Worm (Caenorhabditis elegans) whole organism, L2 larva: ENCODE data around the gene eff-1.

Source experiments
- C34F6.9 ChIP-seq: fragments of 150-350 bp; optimal IDR thresholded peaks from 2 replicates; lab custom pipeline; 2014; ENCODE audit warnings: missing biosample characterization, missing genetic modification characterization
- F13H6.1 ChIP-seq: sonication (generic microtip); optimal IDR thresholded peaks from 2 replicates; lab custom pipeline; 2016; ENCODE audit warnings: missing genetic modification characterization, missing compliant biosample characterization
- R02D3.7 ChIP-seq: fragments of 150-350 bp; optimal IDR thresholded peaks from 2 replicates; lab custom pipeline; 2014; ENCODE audit warnings: missing biosample characterization, missing genetic modification characterization
- ZK546.5 ChIP-seq: sonication (generic microtip); optimal IDR thresholded peaks from 2 replicates; lab custom pipeline; 2017; ENCODE audit warnings: missing biosample characterization, missing genetic modification characterization
- alr-1 ChIP-seq: fragments of 150-350 bp; optimal IDR thresholded peaks from 2 replicates; lab custom pipeline; 2014; ENCODE audit warnings: missing biosample characterization, missing genetic modification characterization
- ama-1 ChIP-seq: fragments of 150-350 bp; optimal IDR thresholded peaks from 2 replicates; lab custom pipeline; 2018; ENCODE audit warnings: inconsistent platforms
- blmp-1 ChIP-seq: sonication (generic microtip); optimal IDR thresholded peaks from 2 replicates; lab custom pipeline; 2017; ENCODE audit warnings: missing genetic modification characterization, mild to moderate bottlenecking, missing compliant biosample characterization, antibody characterized with exemption, moderate library complexity; ENCODE audit not compliant: insufficient read depth
- ceh-16 ChIP-seq: fragments of 150-350 bp; optimal IDR thresholded peaks from 2 replicates; lab custom pipeline; 2014; ENCODE audit warnings: missing biosample characterization, missing genetic modification characterization
- crh-2 ChIP-seq: sonication (generic microtip); optimal IDR thresholded peaks from 2 replicates; lab custom pipeline; 2017; ENCODE audit warnings: missing biosample characterization, missing genetic modification characterization
- dmd-4 ChIP-seq: sonication (generic microtip); optimal IDR thresholded peaks from 2 replicates; lab custom pipeline; 2017; ENCODE audit warnings: missing biosample characterization, missing genetic modification characterization
- fos-1 ChIP-seq: fragments of 150-350 bp; optimal IDR thresholded peaks from 2 replicates; lab custom pipeline; 2014; ENCODE audit warnings: missing biosample characterization, missing genetic modification characterization
- gmeb-1 ChIP-seq: fragments of 150-350 bp; optimal IDR thresholded peaks from 2 replicates; lab custom pipeline; 2014; ENCODE audit warnings: missing biosample characterization, missing genetic modification characterization
- lin-11 ChIP-seq: fragments of 150-350 bp; sonication (generic microtip); optimal IDR thresholded peaks from 2 replicates; lab custom pipeline; 2014; ENCODE audit warnings: missing biosample characterization, missing genetic modification characterization, inconsistent platforms, mixed read lengths
- lin-39 ChIP-seq: fragments of 150-350 bp; optimal IDR thresholded peaks from 2 replicates; lab custom pipeline; 2014; ENCODE audit warnings: missing biosample characterization, missing genetic modification reagents, missing genetic modification characterization
- lsy-2 ChIP-seq, 2 experiments: fragments of 150-350 bp in 1 of 2; sonication (generic microtip) in 1 of 2; optimal IDR thresholded peaks; 2 replicates each; lab custom pipeline; 2014 to 2017; ENCODE audit warnings: missing biosample characterization in 2 of 2, missing genetic modification characterization in 2 of 2
- mab-5 ChIP-seq: fragments of 150-350 bp; optimal IDR thresholded peaks from 2 replicates; lab custom pipeline; 2014; ENCODE audit warnings: missing biosample characterization, missing genetic modification characterization
- mbf-1 ChIP-seq: sonication (generic microtip); optimal IDR thresholded peaks from 2 replicates; lab custom pipeline; 2017; ENCODE audit warnings: missing biosample characterization, missing genetic modification characterization
- mdl-1 ChIP-seq, 2 experiments: fragments of 150-350 bp in 1 of 2; sonication (generic microtip) in 1 of 2; optimal IDR thresholded peaks; 2 replicates each; lab custom pipeline; 2017; ENCODE audit warnings: missing biosample characterization in 2 of 2, missing genetic modification characterization in 2 of 2
- nhr-10 ChIP-seq: sonication (generic microtip); optimal IDR thresholded peaks from 2 replicates; lab custom pipeline; 2017; ENCODE audit warnings: missing biosample characterization, missing genetic modification characterization
- nhr-12 ChIP-seq: fragments of 150-350 bp; optimal IDR thresholded peaks from 2 replicates; lab custom pipeline; 2014; ENCODE audit warnings: missing biosample characterization, missing genetic modification characterization
- nhr-129 ChIP-seq: fragments of 150-350 bp; optimal IDR thresholded peaks from 2 replicates; lab custom pipeline; 2014; ENCODE audit warnings: missing biosample characterization, missing genetic modification characterization
- nhr-21 ChIP-seq: fragments of 150-350 bp; optimal IDR thresholded peaks from 2 replicates; lab custom pipeline; 2014; ENCODE audit warnings: missing biosample characterization, missing genetic modification characterization
- nhr-23 ChIP-seq: fragments of 150-350 bp; optimal IDR thresholded peaks from 2 replicates; lab custom pipeline; 2014; ENCODE audit warnings: missing biosample characterization, missing genetic modification reagents, missing genetic modification characterization
- nhr-237 ChIP-seq: fragments of 150-350 bp; optimal IDR thresholded peaks from 2 replicates; lab custom pipeline; 2014; ENCODE audit warnings: missing biosample characterization, missing genetic modification characterization
- nhr-25 ChIP-seq: fragments of 150-350 bp; sonication (generic microtip); optimal IDR thresholded peaks from 3 replicates; lab custom pipeline; 2014; ENCODE audit warnings: missing biosample characterization, missing genetic modification characterization
- nhr-6 ChIP-seq: fragments of 150-350 bp; optimal IDR thresholded peaks from 2 replicates; lab custom pipeline; 2014; ENCODE audit warnings: missing biosample characterization, missing genetic modification characterization
- nhr-77 ChIP-seq: fragments of 150-350 bp; optimal IDR thresholded peaks from 2 replicates; lab custom pipeline; 2014; ENCODE audit warnings: missing biosample characterization, missing genetic modification characterization
- peb-1 ChIP-seq: fragments of 150-350 bp; optimal IDR thresholded peaks from 2 replicates; lab custom pipeline; 2014; ENCODE audit warnings: missing biosample characterization, missing genetic modification characterization
- skn-1 ChIP-seq: sonication (generic microtip); optimal IDR thresholded peaks from 2 replicates; lab custom pipeline; 2017; ENCODE audit warnings: missing biosample characterization, missing genetic modification characterization
- sma-3 ChIP-seq: sonication (generic microtip); optimal IDR thresholded peaks from 2 replicates; lab custom pipeline; 2016; ENCODE audit warnings: missing genetic modification reagents, missing genetic modification characterization, missing compliant biosample characterization
- sma-9 ChIP-seq, 2 experiments: fragments of 150-350 bp in 1 of 2; sonication (generic microtip) in 1 of 2; optimal IDR thresholded peaks; 2 replicates each; lab custom pipeline; 2014 to 2016; ENCODE audit warnings: missing genetic modification characterization in 2 of 2, mild to moderate bottlenecking in 1 of 2, missing biosample characterization in 1 of 2, missing compliant biosample characterization in 1 of 2, missing genetic modification reagents in 1 of 2, moderate library complexity in 1 of 2
- snpc-4 ChIP-seq: fragments of 150-350 bp; optimal IDR thresholded peaks from 2 replicates; lab custom pipeline; 2014; ENCODE audit warnings: missing biosample characterization, missing genetic modification characterization
- unc-39 ChIP-seq: fragments of 150-350 bp; optimal IDR thresholded peaks from 2 replicates; lab custom pipeline; 2014; ENCODE audit warnings: missing biosample characterization, missing genetic modification characterization
- unc-55 ChIP-seq: fragments of 150-350 bp; sonication (generic microtip); optimal IDR thresholded peaks from 3 replicates; lab custom pipeline; 2014; ENCODE audit warnings: missing biosample characterization, missing genetic modification reagents, missing genetic modification characterization
- zag-1 ChIP-seq: fragments of 150-350 bp; optimal IDR thresholded peaks from 2 replicates; lab custom pipeline; 2014; ENCODE audit warnings: missing biosample characterization, missing genetic modification characterization
- ztf-1 ChIP-seq: fragments of 200-800 bp; sonication (Bioruptor generic); conservative IDR thresholded peaks from 2 replicates; pipeline ENCODE4 v1.3.6; 2022; ENCODE audit warnings: missing genetic modification characterization, missing compliant biosample characterization
- ztf-11 ChIP-seq: sonication (generic microtip); optimal IDR thresholded peaks from 2 replicates; lab custom pipeline; 2017; ENCODE audit warnings: missing biosample characterization, missing genetic modification characterization
- ztf-4 ChIP-seq: fragments of 150-350 bp; optimal IDR thresholded peaks from 2 replicates; lab custom pipeline; 2014; ENCODE audit warnings: missing biosample characterization, missing genetic modification characterization

The eff-1 gene

DNA sequence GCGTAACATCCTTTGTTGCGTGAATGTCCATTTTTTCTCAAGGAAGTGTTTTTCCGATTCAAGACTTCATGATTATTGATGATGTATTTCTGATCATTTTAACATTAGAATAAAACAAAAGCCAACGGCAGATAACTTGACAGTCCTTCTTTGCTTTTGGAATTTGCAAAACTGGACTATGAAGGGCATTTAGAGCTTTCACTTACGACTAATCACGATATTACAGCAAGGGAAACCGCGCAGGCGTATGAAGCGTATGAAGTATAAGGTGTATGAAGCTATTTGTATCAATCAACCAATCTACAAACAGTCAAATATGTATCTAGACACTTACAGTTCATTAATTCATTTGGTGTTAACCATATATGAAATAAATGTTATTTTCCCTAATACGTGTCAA is 31.2 kb downstream of the eff-1 start:
- TF ChIP-seq nhr-237 (no peak), nhr-21 (tag; lab: Kevin White, UChicago) (no peak), nhr-23 (tag; lab: Kevin White, UChicago) (no peak), unc-55 (GFP tag; lab: Kevin White, UChicago) (no peak), lsy-2 (tag; optimal IDR thresholded peaks at IDR 0.05; lab: Kevin White, UChicago) (no peak), nhr-10 (tag; lab: Kevin White, UChicago) (no peak), gmeb-1 (tag; lab: Kevin White, UChicago) (no peak), C34F6.9 (tag; lab: Kevin White, UChicago) (no peak), ztf-11 (tag; lab: Kevin White, UChicago) (no peak), nhr-77 (tag; lab: Kevin White, UChicago) (no peak), nhr-129 (tag; lab: Kevin White, UChicago) (no peak), snpc-4 (tag; lab: Kevin White, UChicago) (no peak), ZK546.5 (tag; lab: Kevin White, UChicago) (no peak), nhr-25 (tag; lab: Kevin White, UChicago) (no peak), peb-1 (no peak), sma-9 (GFP tag; optimal IDR thresholded peaks at IDR 0.05; lab: Kevin White, UChicago) (no peak), sma-9 (tag; optimal IDR thresholded peaks at IDR 0.05; lab: Kevin White, UChicago) (no peak), nhr-12 (tag; lab: Kevin White, UChicago) (no peak)

DNA sequence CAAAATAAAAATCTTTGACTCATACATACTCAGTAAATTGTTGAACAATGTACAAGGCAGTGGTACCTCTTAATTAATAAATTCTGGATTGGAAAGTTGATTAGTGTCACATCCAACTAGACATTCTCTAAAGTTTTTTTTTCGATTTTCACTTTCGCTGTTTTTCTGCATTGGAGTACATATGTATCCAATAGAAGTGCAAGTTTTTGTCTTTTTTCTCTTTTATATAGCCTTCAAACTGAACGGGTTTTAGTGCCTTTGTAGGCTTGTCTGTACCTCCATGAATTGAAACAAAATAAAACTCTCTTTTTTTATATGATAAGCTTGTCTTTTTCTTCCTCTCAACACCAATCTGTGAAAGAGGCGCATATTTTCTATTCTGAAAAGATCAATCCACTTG is 33.7 kb downstream of the eff-1 start:
- TF ChIP-seq blmp-1 (tag; lab: Kevin White, UChicago) = peak; percentile 77
- no peak for TF ChIP-seq ama-1 (lab: Kevin White, UChicago)

DNA sequence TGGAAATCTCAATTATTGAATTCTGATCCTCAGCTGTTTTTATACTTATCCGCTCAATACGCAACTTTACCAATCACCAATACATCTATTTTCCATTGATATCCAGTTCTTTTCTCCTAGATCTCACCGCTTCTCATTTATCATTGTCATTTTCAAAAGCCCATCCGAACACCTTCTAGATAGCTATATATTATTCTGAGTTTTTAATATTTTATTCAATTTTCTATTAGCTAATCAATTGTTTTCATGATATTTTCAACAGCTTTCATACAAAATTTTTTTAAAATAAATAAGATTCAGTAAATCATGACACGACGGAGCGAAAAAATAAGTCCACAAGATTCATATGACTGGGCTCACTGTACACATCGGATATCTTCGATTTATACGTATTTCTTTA is 34.7 kb downstream of the eff-1 start, which contains the start of gene F49E12.12:
TSS of gene F49E12.12 (plus strand) at position 301 of the 400 bp plus-strand sequence.
- TF ChIP-seq sma-9 (GFP tag; optimal IDR thresholded peaks at IDR 0.05; lab: Kevin White, UChicago) (no peak), sma-9 (tag; optimal IDR thresholded peaks at IDR 0.05; lab: Kevin White, UChicago) (no peak), peb-1 (no peak), mbf-1 (no peak), nhr-6 (tag; lab: Kevin White, UChicago) (no peak)

DNA sequence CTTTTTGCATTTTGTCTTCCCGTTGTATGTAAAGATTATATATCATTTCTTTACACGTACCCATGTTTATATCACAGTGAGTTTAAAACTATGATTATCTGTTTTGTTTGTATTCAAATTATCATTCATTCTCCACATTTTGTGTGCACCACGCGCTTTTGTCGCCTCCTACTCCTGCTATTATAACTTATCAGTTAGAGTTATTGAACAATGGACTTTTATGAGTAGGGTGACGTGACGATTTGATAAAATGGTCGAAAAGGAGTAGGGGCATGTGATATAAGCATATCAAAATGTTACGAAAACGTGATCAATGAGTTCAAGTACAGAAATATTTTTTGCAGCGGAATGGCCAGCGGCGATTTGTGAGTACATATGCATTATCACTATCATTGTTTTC is 36.4 kb downstream of the eff-1 start:
- TF ChIP-seq zag-1 (tag; lab: Kevin White, UChicago) (no peak), mab-5 (tag; lab: Kevin White, UChicago) (no peak), unc-39 (tag; lab: Kevin White, UChicago) (no peak), unc-55 (GFP tag; lab: Kevin White, UChicago) (no peak), sma-9 (GFP tag; optimal IDR thresholded peaks at IDR 0.05; lab: Kevin White, UChicago) (peak; percentile 94), sma-9 (tag; optimal IDR thresholded peaks at IDR 0.05; lab: Kevin White, UChicago) (no peak), nhr-129 (tag; lab: Kevin White, UChicago) (no peak), R02D3.7 (tag; lab: Kevin White, UChicago) (no peak), crh-2 (tag; lab: Kevin White, UChicago) (peak; percentile 90), ceh-16 (tag; lab: Kevin White, UChicago) (no peak), F13H6.1 (tag; lab: Kevin White, UChicago) (peak; percentile 70), blmp-1 (tag; lab: Kevin White, UChicago) (no peak), lin-39 (tag; lab: Kevin White, UChicago) (no peak), nhr-21 (tag; lab: Kevin White, UChicago) (peak; percentile 8), fos-1 (peak; percentile 85), nhr-23 (tag; lab: Kevin White, UChicago) (no peak), alr-1 (tag; lab: Kevin White, UChicago) (no peak), mdl-1 (tag; optimal IDR thresholded peaks at IDR 0.05; lab: Kevin White, UChicago) (peak in 1 of 2 experiments; percentile 37), gmeb-1 (tag; lab: Kevin White, UChicago) (peak; percentile 1), nhr-10 (tag; lab: Kevin White, UChicago) (no peak), ztf-4 (tag; lab: Kevin White, UChicago) (no peak), sma-3 (GFP tag; lab: Kevin White, UChicago) (peak; percentile 38), skn-1 (tag; lab: Kevin White, UChicago) (peak; percentile 84), lsy-2 (tag; optimal IDR thresholded peaks at IDR 0.05; lab: Kevin White, UChicago) (peak in 1 of 2 experiments; percentile 39), ztf-1 (GFP tag; lab: Robert Waterston, UW) (no peak), mbf-1 (no peak), dmd-4 (tag; lab: Kevin White, UChicago) (no peak), lin-11 (no peak)
